Fruit fly (Drosophila melanogaster): ENCODE measurements around the gene CG9427.

Gene CG9427

dm6 chr3R:9626880-9627401 lies at the start of gene CG9427, which contains the start of gene CG8319 (continued):
- TF ChIP-seq vnd (GFP tag; IDR thresholded peaks at IDR 0.05; ENCODE audit: partially characterized antibody) (peak; percentile 76), run (tag; optimal IDR thresholded peaks at IDR 0.05) (peak; percentile 35), BEAF-32 (GFP tag; optimal IDR thresholded peaks at IDR 0.05) (peak; percentile 91), CkIIα-i1 (GFP tag; IDR thresholded peaks at IDR 0.05) (no peak), stc (GFP tag; IDR thresholded peaks at IDR 0.05) (no peak), CG4820 (GFP tag; optimal IDR thresholded peaks at IDR 0.05) (peak; percentile 47), NC2β (GFP tag; optimal IDR thresholded peaks at IDR 0.05) (peak; percentile 28), CG9727 (GFP tag; optimal IDR thresholded peaks at IDR 0.05) (peak; percentile 71), trh (GFP tag; optimal IDR thresholded peaks at IDR 0.05) (peak; percentile 22), CG10209 (GFP tag; optimal IDR thresholded peaks at IDR 0.05) (peak; percentile 45), wek (GFP tag; optimal IDR thresholded peaks at IDR 0.05) (no peak), E2f2 (GFP tag; IDR thresholded peaks at IDR 0.05) (peak; percentile 94), Ada2b (GFP tag; IDR thresholded peaks at IDR 0.05) (no peak), BtbVII (GFP tag; optimal IDR thresholded peaks at IDR 0.05) (no peak), nmo (GFP tag; optimal IDR thresholded peaks at IDR 0.05) (peak; percentile 73), CG7839 (tag; optimal IDR thresholded peaks at IDR 0.05) (peak; percentile 51), CG7745 (tag; optimal IDR thresholded peaks at IDR 0.05) (no peak), esg (GFP tag; conservative IDR thresholded peaks at IDR 0.05) (peak; percentile 56; the same call in 1 of the 2 replicates), CG10979 (tag; optimal IDR thresholded peaks at IDR 0.05) (peak; percentile 54), Lhr (GFP tag; optimal IDR thresholded peaks at IDR 0.05) (peak; percentile 16), Stat92E (GFP tag; optimal IDR thresholded peaks at IDR 0.05) (peak in 1 of 3 experiments; percentile 31), Tbp (GFP tag; optimal IDR thresholded peaks at IDR 0.05) (no peak), CoRest (tag; optimal IDR thresholded peaks at IDR 0.05) (peak; percentile 76), HmgD (GFP tag; optimal IDR thresholded peaks at IDR 0.05) (peak; percentile 7), prd (optimal IDR thresholded peaks at IDR 0.05) (no peak), prd (GFP tag; IDR thresholded peaks at IDR 0.05) (peak; percentile 80), CG31388 (GFP tag; optimal IDR thresholded peaks at IDR 0.05) (peak; percentile 36), CG1602 (GFP tag; optimal IDR thresholded peaks at IDR 0.05) (peak; percentile 30), CG3838 (GFP tag; optimal IDR thresholded peaks at IDR 0.05) (no peak), CG4617 (GFP tag; optimal IDR thresholded peaks at IDR 0.05; ENCODE audit: borderline replicate concordance) (peak; percentile 63), Vsx1 (GFP tag; optimal IDR thresholded peaks at IDR 0.05) (no peak), bigmax (GFP tag; optimal IDR thresholded peaks at IDR 0.05) (no peak), CG1529 (GFP tag; optimal IDR thresholded peaks at IDR 0.05) (peak; percentile 1), NC2α (GFP tag; optimal IDR thresholded peaks at IDR 0.05) (no peak), hbn (GFP tag; IDR thresholded peaks at IDR 0.05; ENCODE audit: partially characterized antibody) (peak; percentile 86), CG6689 (GFP tag; IDR thresholded peaks at IDR 0.05) (peak; percentile 25; the same call in 1 of the 2 replicates), ab (GFP tag; optimal IDR thresholded peaks at IDR 0.05) (no peak), CG12155 (GFP tag; optimal IDR thresholded peaks at IDR 0.05) (peak; percentile 74), HLH54F (GFP tag; optimal IDR thresholded peaks at IDR 0.05) (peak; percentile 60), CG18476 (GFP tag; optimal IDR thresholded peaks at IDR 0.05) (peak; percentile 56), CG10654 (GFP tag; optimal IDR thresholded peaks at IDR 0.05) (peak; percentile 40), CG17186 (GFP tag; optimal IDR thresholded peaks at IDR 0.05) (peak; percentile 63), CG9215 (GFP tag; IDR thresholded peaks at IDR 0.05) (no peak; the same call in 1 of the 2 replicates), Oli (tag; optimal IDR thresholded peaks at IDR 0.05) (no peak), CG12769 (tag; optimal IDR thresholded peaks at IDR 0.05) (peak; percentile 37), CG33213 (GFP tag; optimal IDR thresholded peaks at IDR 0.05) (peak; percentile 26), her (GFP tag; optimal IDR thresholded peaks at IDR 0.05) (no peak), CG2202 (tag; optimal IDR thresholded peaks at IDR 0.05) (no peak), Sox100B (GFP tag; optimal IDR thresholded peaks at IDR 0.05) (peak; percentile 30), sisA (GFP tag; IDR thresholded peaks at IDR 0.05) (peak; percentile 48; the same call in 1 of the 2 replicates)

Measured in whole organism, embryonic.